Worm (Caenorhabditis elegans) whole organism, early embryonic: ENCODE measurements around the gene Y45G5AM.9.

Experiments
- B0310.2 ChIP-seq: sonication (generic microtip); optimal IDR thresholded peaks from 2 replicates; lab custom pipeline; 2016; ENCODE audit warnings: mild to moderate bottlenecking, missing genetic modification characterization, missing compliant biosample characterization
- F13C5.2 ChIP-seq: sonication (generic microtip); optimal IDR thresholded peaks from 2 replicates; lab custom pipeline; 2017; ENCODE audit warnings: mild to moderate bottlenecking, missing genetic modification characterization, inconsistent platforms, missing compliant biosample characterization
- aly-1 ChIP-seq: sonication (generic microtip); optimal IDR thresholded peaks from 2 replicates; lab custom pipeline; 2016; ENCODE audit warnings: missing genetic modification characterization, missing compliant biosample characterization
- ama-1 ChIP-seq: fragments of 150-350 bp; optimal IDR thresholded peaks from 2 replicates; lab custom pipeline; 2014
- ceh-13 ChIP-seq: fragments of 200-800 bp; sonication (Bioruptor generic); optimal IDR thresholded peaks from 2 replicates; lab custom pipeline; 2018; ENCODE audit warnings: mild to moderate bottlenecking, missing genetic modification characterization, missing compliant biosample characterization
- ceh-36 ChIP-seq: sonication (generic microtip); optimal IDR thresholded peaks from 2 replicates; lab custom pipeline; 2016; ENCODE audit warnings: missing genetic modification characterization, inconsistent platforms, missing compliant biosample characterization
- ets-7 ChIP-seq: sonication (generic microtip); optimal IDR thresholded peaks from 2 replicates; lab custom pipeline; 2016; ENCODE audit warnings: missing genotype, missing genetic modification characterization, missing compliant biosample characterization
- flt-1 ChIP-seq: fragments of 200-800 bp; sonication (Bioruptor generic); IDR thresholded peaks from 2 replicates; pipeline ENCODE4 v1.3.6; 2022; ENCODE audit warnings: missing genetic modification characterization, missing compliant biosample characterization
- hmbx-1 ChIP-seq: sonication (generic microtip); optimal IDR thresholded peaks from 2 replicates; lab custom pipeline; 2016; ENCODE audit warnings: mild to moderate bottlenecking, missing genetic modification characterization, missing compliant biosample characterization
- hmg-4 ChIP-seq: fragments of 200-800 bp; sonication (Bioruptor generic); optimal IDR thresholded peaks from 2 replicates; lab custom pipeline; 2018; ENCODE audit warnings: mild to moderate bottlenecking, missing genetic modification characterization, missing compliant biosample characterization
- hnd-1 ChIP-seq: sonication (generic microtip); optimal IDR thresholded peaks from 2 replicates; lab custom pipeline; 2016; ENCODE audit warnings: missing genetic modification characterization, missing compliant biosample characterization
- pes-1 ChIP-seq: fragments of 200-800 bp; sonication (Bioruptor generic); IDR thresholded peaks from 2 replicates; pipeline ENCODE4 v1.3.6; 2022; ENCODE audit warnings: missing genetic modification reagents, missing genetic modification characterization, missing compliant biosample characterization
- scrt-1 ChIP-seq: fragments of 200-800 bp; sonication (Bioruptor generic); IDR thresholded peaks from 2 replicates; pipeline ENCODE4 v1.3.6; 2022; ENCODE audit warnings: missing genetic modification characterization, missing compliant biosample characterization
- sea-1 ChIP-seq: fragments of 200-800 bp; sonication (Bioruptor generic); conservative IDR thresholded peaks from 2 replicates; pipeline ENCODE4 v1.3.6; 2022; ENCODE audit warnings: missing genetic modification characterization, missing compliant biosample characterization
- tbx-11 ChIP-seq: fragments of 200-800 bp; sonication (Bioruptor generic); IDR thresholded peaks from 2 replicates; pipeline ENCODE4 v1.3.6; 2022; ENCODE audit warnings: missing genetic modification characterization, missing compliant biosample characterization
- tbx-37 ChIP-seq: fragments of 200-800 bp; sonication (Bioruptor generic); conservative IDR thresholded peaks from 2 replicates; pipeline ENCODE4 v1.3.6; 2022; ENCODE audit warnings: missing genetic modification reagents, missing genetic modification characterization, missing compliant biosample characterization
- tra-4 ChIP-seq: sonication (generic microtip); optimal IDR thresholded peaks from 2 replicates; lab custom pipeline; 2017; ENCODE audit warnings: missing genetic modification characterization, missing compliant biosample characterization

Gene Y45G5AM.9

ce11 chrV:4187144-4187485 lies 7.3 kb downstream of the Y45G5AM.9 start, which contains the start of gene nhr-114:
Gene nhr-114 (plus strand): TSS chrV:4187202.
- TF ChIP-seq scrt-1 (GFP tag; lab: Robert Waterston, UW) (no peak), hmbx-1 (tag; lab: Kevin White, UChicago) (no peak), ama-1 (no peak), sea-1 (GFP tag; lab: Robert Waterston, UW) (no peak)

ce11 chrV:4186453-4187143 lies 7.8 kb downstream of the Y45G5AM.9 start:
- TF ChIP-seq tbx-11 (GFP tag; lab: Robert Waterston, UW) (no peak), hnd-1 (no peak), ama-1 (no peak), ceh-36 (tag; lab: Kevin White, UChicago) (no peak), ceh-13 (GFP tag; lab: Kevin White, UChicago) (no peak)

ce11 chrV:4185885-4186284 lies 8.6 kb downstream of the Y45G5AM.9 start:
- no peak for TF ChIP-seq tra-4 (tag; lab: Kevin White, UChicago)
- TF ChIP-seq scrt-1 (GFP tag; lab: Robert Waterston, UW): no peak
- no peak for TF ChIP-seq ceh-13 (GFP tag; lab: Kevin White, UChicago)
- TF ChIP-seq hmbx-1 (tag; lab: Kevin White, UChicago): no peak
- TF ChIP-seq sea-1 (GFP tag; lab: Robert Waterston, UW): no peak
- TF ChIP-seq B0310.2: no peak
- TF ChIP-seq ceh-36 (tag; lab: Kevin White, UChicago): no peak
- TF ChIP-seq aly-1 (tag; lab: Kevin White, UChicago): no peak
- no peak for TF ChIP-seq ets-7 (tag; lab: Kevin White, UChicago)
- no peak for TF ChIP-seq hmg-4 (GFP tag; lab: Kevin White, UChicago)
- TF ChIP-seq ama-1: no peak
- no peak for TF ChIP-seq hnd-1
- TF ChIP-seq pes-1 (GFP tag; lab: Robert Waterston, UW): no peak
- no peak for TF ChIP-seq F13C5.2
- TF ChIP-seq tbx-37 (GFP tag; lab: Robert Waterston, UW): no peak
- TF ChIP-seq tbx-11 (GFP tag; lab: Robert Waterston, UW): no peak
- TF ChIP-seq flt-1 (GFP tag; lab: Robert Waterston, UW): no peak

ce11 chrV:4182546-4182945 lies 11.9 kb downstream of the Y45G5AM.9 start:
- TF ChIP-seq sea-1 (GFP tag; lab: Robert Waterston, UW) (no peak), hmg-4 (GFP tag; lab: Kevin White, UChicago) (no peak), hmbx-1 (tag; lab: Kevin White, UChicago) (no peak), ama-1 (no peak), ceh-13 (GFP tag; lab: Kevin White, UChicago) (no peak), tbx-37 (GFP tag; lab: Robert Waterston, UW) (no peak), tra-4 (tag; lab: Kevin White, UChicago) (no peak), scrt-1 (GFP tag; lab: Robert Waterston, UW) (no peak), B0310.2 (no peak), hnd-1 (no peak), F13C5.2 (no peak), pes-1 (GFP tag; lab: Robert Waterston, UW) (no peak), tbx-11 (GFP tag; lab: Robert Waterston, UW) (no peak), aly-1 (tag; lab: Kevin White, UChicago) (no peak), flt-1 (GFP tag; lab: Robert Waterston, UW) (no peak), ets-7 (tag; lab: Kevin White, UChicago) (no peak), ceh-36 (tag; lab: Kevin White, UChicago) (no peak)

- TF ChIP-seq ceh-13 (GFP tag; lab: Kevin White, UChicago) (peak; percentile 35), tbx-11 (GFP tag; lab: Robert Waterston, UW) (no peak), F13C5.2 (no peak), sea-1 (GFP tag; lab: Robert Waterston, UW) (peak; percentile 12; the same call in 1 of the 2 replicates), pes-1 (GFP tag; lab: Robert Waterston, UW) (peak; percentile 68), ets-7 (tag; lab: Kevin White, UChicago) (peak; percentile 6), scrt-1 (GFP tag; lab: Robert Waterston, UW) (peak; percentile 64; the same call in 1 of the 2 replicates)
Observed at ce11 chrV:4181727-4182126, 12.7 kb downstream of the Y45G5AM.9 start.

- TF ChIP-seq tbx-11 (GFP tag; lab: Robert Waterston, UW) (no peak), tbx-37 (GFP tag; lab: Robert Waterston, UW) (no peak), pes-1 (GFP tag; lab: Robert Waterston, UW) (no peak), hmbx-1 (tag; lab: Kevin White, UChicago) (no peak), sea-1 (GFP tag; lab: Robert Waterston, UW) (no peak), flt-1 (GFP tag; lab: Robert Waterston, UW) (no peak), hnd-1 (no peak), ceh-13 (GFP tag; lab: Kevin White, UChicago) (no peak), ceh-36 (tag; lab: Kevin White, UChicago) (no peak)
Observed at ce11 chrV:4181272-4181671, 13.2 kb downstream of the Y45G5AM.9 start.

ce11 chrV:4175624-4176023 lies 18.8 kb downstream of the Y45G5AM.9 start, which contains the start of the genes coh-4 and pid-5:
Gene coh-4 (minus strand): TSS chrV:4175640.
Gene pid-5 (plus strand): TSS chrV:4175882.
- no peak for TF ChIP-seq tbx-37 (GFP tag; lab: Robert Waterston, UW)
- TF ChIP-seq ama-1: no peak
- no peak for TF ChIP-seq scrt-1 (GFP tag; lab: Robert Waterston, UW)
- no peak for TF ChIP-seq ceh-36 (tag; lab: Kevin White, UChicago)
- no peak for TF ChIP-seq pes-1 (GFP tag; lab: Robert Waterston, UW)
- TF ChIP-seq hnd-1: no peak
- no peak for TF ChIP-seq tra-4 (tag; lab: Kevin White, UChicago)
- TF ChIP-seq aly-1 (tag; lab: Kevin White, UChicago): no peak
- no peak for TF ChIP-seq hmg-4 (GFP tag; lab: Kevin White, UChicago)
- TF ChIP-seq F13C5.2: no peak
- no peak for TF ChIP-seq ceh-13 (GFP tag; lab: Kevin White, UChicago)
